Worm (Caenorhabditis elegans) whole organism, L4/young adult: ENCODE data around the gene rrp-8.
A peak's percentile ranks its signal among the peaks of the same experiment; 100 is the strongest.

ENCODE experiments used
- W03F9.2 ChIP-seq: fragments of 150-350 bp; optimal IDR thresholded peaks from 2 replicates; lab custom pipeline; 2014; ENCODE audit warnings: missing biosample characterization, missing genetic modification characterization
- dao-5 ChIP-seq: sonication (generic microtip); optimal IDR thresholded peaks from 2 replicates; lab custom pipeline; 2016; ENCODE audit warnings: missing genotype, missing genetic modification characterization, moderate library complexity, missing compliant biosample characterization
- him-1 ChIP-seq: sonication (generic microtip); optimal IDR thresholded peaks from 2 replicates; lab custom pipeline; 2016; ENCODE audit warnings: missing genotype, missing genetic modification reagents, missing genetic modification characterization, missing compliant biosample characterization

DNA sequence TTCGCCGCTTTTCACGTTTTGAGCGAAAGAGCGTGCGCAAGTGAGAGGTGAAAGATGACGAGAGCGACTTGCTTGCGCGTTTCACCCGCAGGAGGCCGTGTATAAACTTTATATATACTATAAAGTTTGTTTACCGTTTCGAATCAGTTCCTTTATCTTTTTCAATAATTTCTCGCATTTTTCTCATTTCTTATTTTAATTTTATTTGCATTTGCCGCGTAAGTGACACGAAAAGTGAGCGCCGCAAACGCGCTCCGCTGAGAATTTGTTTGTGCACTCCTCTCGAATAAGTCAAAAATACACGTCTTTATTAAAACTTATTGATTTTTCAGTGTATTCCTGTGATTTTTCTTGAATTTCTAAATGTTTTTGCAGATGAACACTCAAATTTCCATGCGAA, 47.3 kb downstream of the rrp-8 start, which contains the start of gene mrpl-55:
- TF ChIP-seq dao-5 (tag; lab: Kevin White, UChicago), result no peak
- peak; percentile 39 for TF ChIP-seq him-1 (tag; lab: Kevin White, UChicago)
- TF ChIP-seq W03F9.2, result peak; percentile 89
